Fruit fly (Drosophila melanogaster) whole organism, embryonic: ENCODE measurements around the gene sloth1.

Experiments
- ATbp ChIP-seq: fragments of 200-800 bp; sonication (Bioruptor generic); optimal IDR thresholded peaks from 2 replicates; lab custom pipeline; 2017; ENCODE audit warnings: missing biosample characterization, mild to moderate bottlenecking, missing genetic modification characterization, missing genetic modification reagents
- Abd-B ChIP-seq: fragments of 200-800 bp; sonication (Bioruptor generic); optimal IDR thresholded peaks from 2 replicates; lab custom pipeline; 2018; ENCODE audit warnings: missing biosample characterization, mild to moderate bottlenecking, missing genetic modification characterization, moderate library complexity
- Atf3 ChIP-seq: fragments of 200-800 bp; sonication (Bioruptor generic); optimal IDR thresholded peaks from 3 replicates; lab custom pipeline; 2016; ENCODE audit warnings: missing biosample characterization, missing genetic modification characterization
- Awh ChIP-seq: fragments of 200-800 bp; sonication (Bioruptor generic); IDR thresholded peaks from 2 replicates; pipeline ENCODE4, ENCODE4 v1.3.6; 2022; ENCODE audit warnings: missing biosample characterization, missing genetic modification characterization
- CG10267 ChIP-seq: fragments of 200-800 bp; sonication (Bioruptor generic); optimal IDR thresholded peaks from 2 replicates; lab custom pipeline; 2018; ENCODE audit warnings: missing biosample characterization, mild to moderate bottlenecking, missing genetic modification characterization, moderate library complexity
- CG11093 ChIP-seq: fragments of 200-800 bp; sonication (Bioruptor generic); IDR thresholded peaks from 3 replicates; pipeline ENCODE4 v1.3.6; 2022; ENCODE audit warnings: missing biosample characterization, missing genetic modification characterization
- CG12769 ChIP-seq: fragments of 200-800 bp; sonication (Bioruptor generic); optimal IDR thresholded peaks from 2 replicates; lab custom pipeline; 2019; ENCODE audit warnings: missing biosample characterization, mild to moderate bottlenecking, missing genetic modification characterization, moderate library complexity
- CG15479 ChIP-seq: fragments of 200-800 bp; sonication (Bioruptor generic); optimal IDR thresholded peaks from 3 replicates; lab custom pipeline; 2019; ENCODE audit warnings: missing biosample characterization, mild to moderate bottlenecking, missing genetic modification characterization, moderate library complexity
- CG1602 ChIP-seq: fragments of 200-800 bp; sonication (Bioruptor generic); optimal IDR thresholded peaks from 3 replicates; lab custom pipeline; 2016; ENCODE audit warnings: missing biosample characterization, missing genetic modification characterization
- CG17802 ChIP-seq: fragments of 200-800 bp; sonication (Bioruptor generic); optimal IDR thresholded peaks from 2 replicates; lab custom pipeline; 2018; ENCODE audit warnings: missing biosample characterization, mild to moderate bottlenecking, missing genetic modification characterization, moderate library complexity
- CG17829 ChIP-seq: fragments of 200-800 bp; optimal IDR thresholded peaks from 2 replicates; lab custom pipeline; 2019; ENCODE audit warnings: missing biosample characterization, mild to moderate bottlenecking, missing genetic modification characterization, moderate library complexity
- CG2116 ChIP-seq: fragments of 200-800 bp; sonication (Bioruptor generic); optimal IDR thresholded peaks from 3 replicates; lab custom pipeline; 2018; ENCODE audit warnings: missing biosample characterization, mild to moderate bottlenecking, missing genetic modification characterization
- CG2678 ChIP-seq: fragments of 200-800 bp; sonication (Bioruptor generic); optimal IDR thresholded peaks from 3 replicates; lab custom pipeline; 2019; ENCODE audit warnings: missing biosample characterization, mild to moderate bottlenecking, missing genetic modification characterization, moderate library complexity
- CG2889 ChIP-seq: fragments of 200-800 bp; sonication (Bioruptor generic); IDR thresholded peaks from 3 replicates; pipeline ENCODE4 v1.3.6; 2022; ENCODE audit warnings: missing biosample characterization, missing genetic modification characterization
- CG30431 ChIP-seq: fragments of 200-800 bp; sonication (Bioruptor generic); optimal IDR thresholded peaks from 2 replicates; lab custom pipeline; 2017; ENCODE audit warnings: missing biosample characterization, missing genetic modification characterization
- CG3995 ChIP-seq: fragments of 200-800 bp; sonication (Bioruptor generic); optimal IDR thresholded peaks from 3 replicates; lab custom pipeline; 2016; ENCODE audit warnings: missing biosample characterization, missing genetic modification characterization
- CG4730 ChIP-seq: fragments of 200-800 bp; sonication (Bioruptor generic); IDR thresholded peaks from 2 replicates; pipeline ENCODE4 v1.3.6; 2022; ENCODE audit warnings: missing biosample characterization, missing genetic modification characterization
- CG8281 ChIP-seq: fragments of 200-800 bp; sonication (Bioruptor generic); optimal IDR thresholded peaks from 2 replicates; lab custom pipeline; 2018; ENCODE audit warnings: missing biosample characterization, mild to moderate bottlenecking, missing genetic modification characterization, moderate library complexity
- CG9215 ChIP-seq: fragments of 200-800 bp; sonication (Bioruptor generic); IDR thresholded peaks from 2 replicates; pipeline ENCODE4 v1.3.6; 2022; ENCODE audit warnings: missing biosample characterization, missing genetic modification characterization
- CG9437 ChIP-seq: fragments of 200-800 bp; sonication (Bioruptor generic); optimal IDR thresholded peaks from 2 replicates; lab custom pipeline; 2018; ENCODE audit warnings: missing biosample characterization, mild to moderate bottlenecking, missing genetic modification characterization
- D ChIP-seq, 2 experiments: fragments of 200-800 bp in 1 of 2; fragments of >200 bp in 1 of 2; sonication (Bioruptor generic) in 1 of 2; optimal IDR thresholded peaks; 2 replicates in 1 of 2; 3 replicates in 1 of 2; lab custom pipeline; 2017; ENCODE audit warnings: mild to moderate bottlenecking in 1 of 2, missing biosample characterization in 1 of 2, missing genetic modification characterization in 1 of 2, missing genetic modification reagents in 1 of 2
- D19A ChIP-seq: fragments of 200-800 bp; optimal IDR thresholded peaks from 3 replicates; lab custom pipeline; 2019; ENCODE audit warnings: missing biosample characterization, mild to moderate bottlenecking, missing genetic modification characterization, moderate library complexity
- Drgx ChIP-seq: fragments of 200-800 bp; sonication (Bioruptor generic); IDR thresholded peaks from 2 replicates; pipeline ENCODE4 v1.3.6; 2022; ENCODE audit warnings: missing biosample characterization, missing genetic modification characterization
- Fer3 ChIP-seq: fragments of 200-800 bp; sonication (Bioruptor generic); optimal IDR thresholded peaks from 2 replicates; lab custom pipeline; 2018; ENCODE audit warnings: missing biosample characterization, mild to moderate bottlenecking, missing genetic modification characterization, moderate library complexity
- Hr78 ChIP-seq, 2 experiments: fragments of 200-800 bp in 1 of 2; fragments of >200 bp in 1 of 2; sonication (Bioruptor generic) in 1 of 2; optimal IDR thresholded peaks; 2 replicates each; lab custom pipeline; 2017 to 2019; ENCODE audit warnings: missing biosample characterization in 2 of 2, missing genetic modification characterization in 2 of 2, mild to moderate bottlenecking in 1 of 2, moderate library complexity in 1 of 2
- Kr ChIP-seq: fragments of 200-800 bp; sonication (Bioruptor generic); optimal IDR thresholded peaks from 2 replicates; lab custom pipeline; 2017; ENCODE audit warnings: missing biosample characterization, mild to moderate bottlenecking, missing genetic modification characterization
- Lhr ChIP-seq: fragments of 200-800 bp; sonication (Bioruptor generic); optimal IDR thresholded peaks from 3 replicates; lab custom pipeline; 2017; ENCODE audit warnings: mild to moderate bottlenecking, missing biosample characterization, missing genetic modification reagents, missing genetic modification characterization
- Lim3 ChIP-seq: fragments of 200-800 bp; sonication (Bioruptor generic); IDR thresholded peaks from 2 replicates; pipeline ENCODE4 v1.3.6; 2022; ENCODE audit warnings: missing biosample characterization, missing genetic modification characterization
- NfI ChIP-seq: fragments of 200-800 bp; sonication (Bioruptor generic); optimal IDR thresholded peaks from 3 replicates; lab custom pipeline; 2018; ENCODE audit warnings: missing biosample characterization, mild to moderate bottlenecking, missing genetic modification characterization, moderate library complexity
- Sry-β ChIP-seq: fragments of 200-800 bp; sonication (Bioruptor generic); optimal IDR thresholded peaks from 2 replicates; lab custom pipeline; 2018; ENCODE audit warnings: missing biosample characterization, mild to moderate bottlenecking, missing genetic modification characterization, moderate library complexity
- Xbp1 ChIP-seq: fragments of 200-800 bp; sonication (Bioruptor generic); optimal IDR thresholded peaks from 3 replicates; lab custom pipeline; 2016; ENCODE audit warnings: missing biosample characterization, mild to moderate bottlenecking, missing genetic modification characterization
- bcd ChIP-seq: fragments of 200-800 bp; sonication (Bioruptor generic); optimal IDR thresholded peaks from 2 replicates; lab custom pipeline; 2017; ENCODE audit warnings: missing biosample characterization, mild to moderate bottlenecking, missing genetic modification characterization
- cg ChIP-seq: fragments of 200-800 bp; sonication (Bioruptor generic); optimal IDR thresholded peaks from 3 replicates; lab custom pipeline; 2019; ENCODE audit warnings: missing biosample characterization, mild to moderate bottlenecking, missing genetic modification characterization, moderate library complexity
- ci ChIP-seq: fragments of 200-800 bp; sonication (Bioruptor generic); IDR thresholded peaks from 3 replicates; pipeline ENCODE4 v1.3.6; 2022; ENCODE audit warnings: missing biosample characterization, missing genetic modification characterization
- corto ChIP-seq: fragments of 200-800 bp; sonication (Bioruptor generic); optimal IDR thresholded peaks from 2 replicates; lab custom pipeline; 2016; ENCODE audit warnings: missing biosample characterization, mild to moderate bottlenecking, missing genetic modification characterization, moderate library complexity
- fd96Cb ChIP-seq: fragments of 200-800 bp; sonication (Bioruptor generic); optimal IDR thresholded peaks from 2 replicates; lab custom pipeline; 2018; ENCODE audit warnings: missing biosample characterization, mild to moderate bottlenecking, missing genetic modification characterization, moderate library complexity
- grau ChIP-seq: fragments of 200-800 bp; optimal IDR thresholded peaks from 3 replicates; lab custom pipeline; 2019; ENCODE audit warnings: missing biosample characterization, mild to moderate bottlenecking, missing genetic modification characterization, moderate library complexity
- lmd ChIP-seq: fragments of 200-800 bp; sonication (Bioruptor generic); IDR thresholded peaks from 2 replicates; pipeline ENCODE4 v1.3.6; 2022; ENCODE audit warnings: missing biosample characterization, missing genetic modification characterization
- nmo ChIP-seq: fragments of 200-800 bp; sonication (Bioruptor generic); optimal IDR thresholded peaks from 2 replicates; lab custom pipeline; 2018; ENCODE audit warnings: missing biosample characterization, mild to moderate bottlenecking, missing genetic modification characterization, moderate library complexity
- nom ChIP-seq: fragments of 200-800 bp; sonication (Bioruptor generic); optimal IDR thresholded peaks from 2 replicates; lab custom pipeline; 2017; ENCODE audit warnings: missing biosample characterization, missing genetic modification characterization, mild to moderate bottlenecking, moderate library complexity, missing genetic modification reagents
- prd ChIP-seq, 3 experiments: fragments of >200 bp in 2 of 3; fragments of 200-800 bp in 1 of 3; sonication (Bioruptor generic) in 1 of 3; optimal IDR thresholded peaks in 2 of 3; IDR thresholded peaks in 1 of 3; 2 replicates in 2 of 3; 3 replicates in 1 of 3; pipeline versions ENCODE4 v1.3.6 to Lab custom; 2017 to 2022; ENCODE audit warnings: missing biosample characterization in 1 of 3, missing genetic modification characterization in 1 of 3
- stc ChIP-seq: fragments of 200-800 bp; sonication (Bioruptor generic); IDR thresholded peaks from 2 replicates; pipeline ENCODE4 v1.3.6; 2022; ENCODE audit warnings: missing biosample characterization, missing genetic modification characterization
- stwl ChIP-seq: fragments of 200-800 bp; sonication (Bioruptor generic); optimal IDR thresholded peaks from 3 replicates; lab custom pipeline; 2018; ENCODE audit warnings: missing biosample characterization, mild to moderate bottlenecking, missing genetic modification characterization, moderate library complexity
- trem ChIP-seq: fragments of 200-800 bp; optimal IDR thresholded peaks from 3 replicates; lab custom pipeline; 2019; ENCODE audit warnings: missing biosample characterization, mild to moderate bottlenecking, missing genetic modification characterization, moderate library complexity
- vfl ChIP-seq: fragments of 200-800 bp; sonication (Bioruptor generic); optimal IDR thresholded peaks from 2 replicates; lab custom pipeline; 2016; ENCODE audit warnings: missing biosample characterization, missing genetic modification characterization
- z ChIP-seq: fragments of 200-800 bp; sonication (Bioruptor generic); IDR thresholded peaks from 3 replicates; pipeline ENCODE4 v1.3.6; 2022; ENCODE audit warnings: missing biosample characterization, missing genetic modification characterization

sloth1 gene

DNA sequence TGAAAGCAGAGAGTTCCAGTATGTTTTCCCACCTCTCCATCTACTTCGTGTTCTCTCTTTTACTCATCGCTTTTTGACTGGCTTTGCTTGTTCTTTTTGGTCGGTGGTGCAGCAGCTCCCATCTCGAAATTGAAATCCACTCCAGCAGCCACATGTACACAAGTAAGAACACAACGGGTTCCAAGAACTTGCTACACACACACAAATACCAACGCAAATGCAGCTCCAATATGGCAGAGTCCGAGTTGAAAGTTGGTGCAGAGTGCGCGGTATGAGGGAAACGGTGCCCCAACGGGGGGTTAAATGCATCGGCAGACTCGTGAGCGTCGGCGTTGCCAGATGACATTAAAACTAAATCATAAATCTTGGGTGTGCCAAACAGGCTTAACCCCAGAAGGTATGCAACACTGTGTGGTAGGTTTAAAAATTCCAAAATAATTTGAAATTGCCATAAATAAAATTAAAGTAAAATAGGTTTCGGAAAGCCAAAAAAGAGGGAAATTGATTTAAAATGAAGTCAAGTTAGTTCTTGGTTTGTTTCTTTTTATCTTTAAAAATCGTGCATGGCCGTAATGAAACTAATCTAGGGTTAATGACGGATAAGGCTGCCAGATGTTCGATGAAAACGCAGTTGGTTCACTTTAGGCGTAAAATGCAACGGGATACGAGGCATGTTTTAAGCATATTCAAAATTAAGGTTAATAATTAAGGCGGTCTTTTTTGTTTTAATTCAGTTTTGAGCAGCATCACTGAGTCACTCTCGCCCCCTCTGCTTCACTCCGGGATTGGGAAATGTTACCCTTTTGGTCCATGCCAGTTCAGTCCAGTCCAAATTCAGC lies 13.3 kb upstream of the sloth1 start (continued):
- TF ChIP-seq Fer3 (tag; lab: Kevin White, UChicago) (peak; percentile 21), corto (GFP tag; lab: Kevin White, UChicago) (peak; percentile 39), Awh (GFP tag; lab: Robert Waterston, UW) (0 out of 2 replicates have a peak, but pooled peaks have one; percentile 14), CG15479 (peak; percentile 5), CG30431 (peak; percentile 6), Lhr (GFP tag; lab: Kevin White, UChicago) (peak; percentile 19), CG8281 (tag; lab: Kevin White, UChicago) (no peak), ci (GFP tag; lab: Robert Waterston, UW) (peak; percentile 23; the same call in 1 of the 3 replicates), CG10267 (tag; lab: Kevin White, UChicago) (peak; percentile 11), cg (GFP tag; lab: Kevin White, UChicago) (peak; percentile 54), CG12769 (tag; lab: Kevin White, UChicago) (no peak), CG1602 (GFP tag; lab: Kevin White, UChicago) (peak; percentile 14), CG3995 (GFP tag; lab: Kevin White, UChicago) (no peak), nmo (GFP tag; lab: Kevin White, UChicago) (peak; percentile 46), lmd (GFP tag; lab: Robert Waterston, UW) (0 out of 2 replicates have a peak, but pooled peaks have one; percentile 14), D19A (tag; lab: Kevin White, UChicago) (peak; percentile 12), Sry-β (GFP tag; lab: Kevin White, UChicago) (peak; percentile 30), CG11093 (GFP tag; lab: Robert Waterston, UW) (0 out of 3 replicates have a peak, but pooled peaks have one; percentile 38), Xbp1 (GFP tag; lab: Kevin White, UChicago) (peak; percentile 13), CG4730 (GFP tag; lab: Robert Waterston, UW) (no peak), Hr78 (GFP tag; optimal IDR thresholded peaks at IDR 0.05; lab: Kevin White, UChicago) (peak in 1 of 2 experiments; percentile 10), nom (GFP tag; lab: Kevin White, UChicago) (peak; percentile 1), D (optimal IDR thresholded peaks at IDR 0.05; lab: Kevin White, UChicago) (no peak), D (GFP tag; optimal IDR thresholded peaks at IDR 0.05; lab: Kevin White, UChicago) (peak; percentile 42), trem (tag; lab: Kevin White, UChicago) (peak; percentile 39), stc (GFP tag; lab: Robert Waterston, UW) (peak; percentile 64), prd (optimal IDR thresholded peaks at IDR 0.05; lab: Kevin White, UChicago) (no peak), prd (GFP tag; IDR thresholded peaks at IDR 0.05; lab: Robert Waterston, UW) (peak; percentile 37; the same call in 1 of the 3 replicates), CG17802 (peak; percentile 6), vfl (GFP tag; lab: Kevin White, UChicago) (no peak), CG2889 (GFP tag; lab: Robert Waterston, UW) (no peak), CG2116 (peak; percentile 13), Kr (GFP tag; lab: Kevin White, UChicago) (peak; percentile 46), Atf3 (no peak), CG9437 (GFP tag; lab: Kevin White, UChicago) (peak; percentile 54), bcd (peak; percentile 19), Abd-B (GFP tag; lab: Kevin White, UChicago) (peak; percentile 35), CG17829 (tag; lab: Kevin White, UChicago) (peak; percentile 35), Drgx (GFP tag; lab: Robert Waterston, UW) (peak; percentile 85), stwl (peak; percentile 36), Lim3 (no peak), NfI (GFP tag; lab: Kevin White, UChicago) (no peak), CG2678 (tag; lab: Kevin White, UChicago) (peak; percentile 38), z (GFP tag; lab: Robert Waterston, UW) (peak; percentile 67; the same call in 2 of the 3 replicates), CG9215 (GFP tag; lab: Robert Waterston, UW) (no peak), ATbp (peak; percentile 6), grau (tag; lab: Kevin White, UChicago) (peak; percentile 10), fd96Cb (tag; lab: Kevin White, UChicago) (peak; percentile 39)
